Worm (Caenorhabditis elegans) whole organism, young adult: Measurements from ENCODE around the gene C06A1.7.

ENCODE experiments used
- cebp-1 ChIP-seq, 2 experiments: fragments of 200-800 bp in 1 of 2; sonication (Bioruptor generic) in 1 of 2; sonication (generic microtip) in 1 of 2; IDR thresholded peaks in 1 of 2; optimal IDR thresholded peaks in 1 of 2; 2 replicates each; pipeline versions ENCODE4 v1.3.6 to Lab custom; 2017 to 2022; ENCODE audit warnings: missing compliant biosample characterization in 2 of 2, missing genetic modification characterization in 2 of 2, mild to moderate bottlenecking in 1 of 2, missing genetic modification reagents in 1 of 2, moderate library complexity in 1 of 2
- ceh-91 ChIP-seq: fragments of 200-800 bp; sonication (Bioruptor generic); IDR thresholded peaks from 2 replicates; pipeline ENCODE4 v1.3.6; 2022; ENCODE audit warnings: missing genetic modification reagents, missing genetic modification characterization, missing compliant biosample characterization
- dpl-1 ChIP-seq: fragments of 150-350 bp; optimal IDR thresholded peaks from 2 replicates; lab custom pipeline; 2014; ENCODE audit warnings: missing biosample characterization, missing genetic modification reagents, missing genetic modification characterization
- ets-4 ChIP-seq: fragments of 200-800 bp; sonication (Bioruptor generic); optimal IDR thresholded peaks from 2 replicates; lab custom pipeline; 2018; ENCODE audit warnings: mild to moderate bottlenecking, missing genetic modification characterization, missing compliant biosample characterization
- hlh-26 ChIP-seq: fragments of 200-800 bp; sonication (Bioruptor generic); conservative IDR thresholded peaks from 2 replicates; pipeline ENCODE4 v1.3.6; 2022; ENCODE audit warnings: missing genetic modification reagents, missing genetic modification characterization, missing compliant biosample characterization
- hmg-20 ChIP-seq: fragments of 200-800 bp; sonication (Bioruptor generic); IDR thresholded peaks from 2 replicates; pipeline ENCODE4 v1.3.6; 2022; ENCODE audit warnings: missing genetic modification reagents, missing genetic modification characterization, missing compliant biosample characterization
- lin-35 ChIP-seq, 3 experiments: fragments of 150-350 bp in 2 of 3; sonication (generic microtip) in 1 of 3; optimal IDR thresholded peaks; 2 replicates each; lab custom pipeline; 2014 to 2018; ENCODE audit warnings: missing biosample characterization in 3 of 3, missing genetic modification characterization in 3 of 3, missing genetic modification reagents in 3 of 3
- pha-4 ChIP-seq: fragments of 150-350 bp; sonication (generic microtip); optimal IDR thresholded peaks from 2 replicates; lab custom pipeline; 2014; ENCODE audit warnings: missing biosample characterization, missing genetic modification reagents, missing genetic modification characterization
- rpc-1 ChIP-seq, 2 experiments: fragments of 150-350 bp in 1 of 2; sonication (generic microtip) in 1 of 2; optimal IDR thresholded peaks; 2 replicates each; lab custom pipeline; 2014 to 2018; ENCODE audit warnings: missing biosample characterization in 1 of 2, missing genetic modification characterization in 1 of 2, missing genetic modification reagents in 1 of 2, missing genotype in 1 of 2
- snpc-4 ChIP-seq, 5 experiments: fragments of 150-350 bp in 1 of 5; sonication (generic microtip) in 4 of 5; optimal IDR thresholded peaks; 2 replicates each; lab custom pipeline; 2014 to 2018; ENCODE audit warnings: missing genetic modification characterization in 5 of 5, missing biosample characterization in 3 of 5, antibody characterized with exemption in 2 of 5, mild to moderate bottlenecking in 2 of 5, missing compliant biosample characterization in 2 of 5, missing genotype in 2 of 5, moderate library complexity in 2 of 5, missing genetic modification reagents in 1 of 5
- xnd-1 ChIP-seq: sonication (generic microtip); optimal IDR thresholded peaks from 2 replicates; lab custom pipeline; 2016; ENCODE audit warnings: missing genotype, missing genetic modification reagents, missing genetic modification characterization, missing compliant biosample characterization
- ztf-25 ChIP-seq: fragments of 200-800 bp; sonication (Bioruptor generic); IDR thresholded peaks from 2 replicates; pipeline ENCODE4 v1.3.6; 2022; ENCODE audit warnings: missing genetic modification reagents, missing genetic modification characterization, missing compliant biosample characterization
- ztf-3 ChIP-seq: fragments of 200-800 bp; sonication (Bioruptor generic); optimal IDR thresholded peaks from 2 replicates; lab custom pipeline; 2018; ENCODE audit warnings: mild to moderate bottlenecking, missing genetic modification characterization, missing compliant biosample characterization

DNA sequence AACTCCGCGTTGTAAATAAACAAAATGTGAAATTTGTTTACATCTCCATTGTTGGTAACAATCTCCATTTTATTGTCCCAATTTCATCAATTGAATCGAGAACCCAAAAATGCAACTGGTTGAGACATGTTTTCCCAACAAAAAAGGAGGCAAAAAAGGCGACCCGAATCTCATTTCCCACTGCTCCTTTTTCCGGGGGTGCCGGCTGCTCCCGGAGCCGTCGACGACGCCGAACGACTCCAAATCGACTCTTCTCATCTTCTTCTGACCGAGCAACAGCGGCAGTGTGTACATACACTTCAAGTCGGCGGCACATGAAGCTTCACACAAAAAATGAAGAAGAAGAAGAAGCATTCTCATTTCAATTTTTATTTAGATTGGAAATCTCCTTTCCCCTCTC, 1.8 kb downstream of the C06A1.7 start:
- no peak for TF ChIP-seq lin-35 (GFP tag; optimal IDR thresholded peaks at IDR 0.05; lab: Kevin White, UChicago)
- no peak for TF ChIP-seq cebp-1 (GFP tag; IDR thresholded peaks at IDR 0.05; lab: Robert Waterston, UW)
- TF ChIP-seq cebp-1 (tag; optimal IDR thresholded peaks at IDR 0.05; lab: Kevin White, UChicago): no peak
- TF ChIP-seq ztf-3 (GFP tag; lab: Kevin White, UChicago): no peak
- TF ChIP-seq dpl-1 (GFP tag; lab: Kevin White, UChicago): no peak
- TF ChIP-seq snpc-4 (GFP tag; optimal IDR thresholded peaks at IDR 0.05; lab: Kevin White, UChicago): no peak
- TF ChIP-seq snpc-4 (tag; optimal IDR thresholded peaks at IDR 0.05; lab: Kevin White, UChicago): no peak
- no peak for TF ChIP-seq hmg-20 (GFP tag; lab: Robert Waterston, UW)
- TF ChIP-seq hlh-26 (GFP tag; lab: Robert Waterston, UW): no peak
- no peak for TF ChIP-seq rpc-1 (optimal IDR thresholded peaks at IDR 0.05; lab: Kevin White, UChicago)
- TF ChIP-seq rpc-1 (tag; optimal IDR thresholded peaks at IDR 0.05; lab: Kevin White, UChicago): no peak
- TF ChIP-seq xnd-1 (tag; lab: Kevin White, UChicago): no peak
- no peak for TF ChIP-seq ztf-25 (GFP tag; lab: Robert Waterston, UW)
- TF ChIP-seq pha-4 (tag; lab: Kevin White, UChicago): no peak
- no peak for TF ChIP-seq ceh-91
- no peak for TF ChIP-seq ets-4 (GFP tag; lab: Kevin White, UChicago)
